Worm (Caenorhabditis elegans) whole organism, L4 larva: ENCODE measurements around the gene clh-1.

Experiments used
- F44E2.7 ChIP-seq: fragments of 200-800 bp; sonication (Bioruptor generic); IDR thresholded peaks from 2 replicates; pipeline ENCODE4 v2.1.2; 2022; ENCODE audit warnings: missing genetic modification characterization, missing compliant biosample characterization
- F49E8.2 ChIP-seq: sonication (generic microtip); optimal IDR thresholded peaks from 2 replicates; lab custom pipeline; 2016; ENCODE audit warnings: missing compliant biosample characterization, mild to moderate bottlenecking, missing genetic modification characterization, borderline replicate concordance
- Y5F2A.4 ChIP-seq: fragments of 200-800 bp; sonication (Bioruptor generic); optimal IDR thresholded peaks from 2 replicates; lab custom pipeline; 2018; ENCODE audit warnings: mild to moderate bottlenecking, missing genetic modification characterization, missing compliant biosample characterization
- ZK337.2 ChIP-seq: fragments of 200-800 bp; sonication (Bioruptor generic); IDR thresholded peaks from 2 replicates; pipeline ENCODE4 v1.3.6; 2022; ENCODE audit warnings: missing genetic modification reagents, missing genetic modification characterization, missing compliant biosample characterization
- aha-1 ChIP-seq: fragments of 150-350 bp; peaks from one replicate; lab custom pipeline; 2014; ENCODE audit warnings: missing biosample characterization, missing genetic modification characterization
- ama-1 ChIP-seq: fragments of 150-350 bp; optimal IDR thresholded peaks from 2 replicates; lab custom pipeline; 2014; ENCODE audit warnings: inconsistent platforms, mixed read lengths
- ceh-82 ChIP-seq: sonication (generic microtip); optimal IDR thresholded peaks from 2 replicates; lab custom pipeline; 2017; ENCODE audit warnings: missing biosample characterization, missing genetic modification characterization
- cey-2 ChIP-seq: sonication (generic microtip); optimal IDR thresholded peaks from 3 replicates; lab custom pipeline; 2017; ENCODE audit warnings: missing genetic modification characterization, mild to moderate bottlenecking, missing compliant biosample characterization, antibody characterized with exemption, borderline replicate concordance; ENCODE audit not compliant: insufficient read depth
- daf-8 ChIP-seq: fragments of 200-800 bp; sonication (Bioruptor generic); IDR thresholded peaks from 2 replicates; pipeline ENCODE4 v1.3.6; 2022; ENCODE audit warnings: missing genetic modification characterization, missing compliant biosample characterization
- dmd-8 ChIP-seq: fragments of 200-800 bp; sonication (Bioruptor generic); IDR thresholded peaks from 2 replicates; pipeline ENCODE4 v1.3.6; 2022; ENCODE audit warnings: missing genetic modification characterization, missing compliant biosample characterization
- dmd-9 ChIP-seq: fragments of 200-800 bp; sonication (Bioruptor generic); IDR thresholded peaks from 2 replicates; pipeline ENCODE4 v1.3.6; 2022; ENCODE audit warnings: missing genetic modification reagents, missing genetic modification characterization, missing compliant biosample characterization
- duxl-1 ChIP-seq: sonication (generic microtip); optimal IDR thresholded peaks from 2 replicates; lab custom pipeline; 2016; ENCODE audit warnings: mild to moderate bottlenecking, missing genetic modification characterization, moderate library complexity, missing compliant biosample characterization; ENCODE audit not compliant: poor library complexity
- dve-1 ChIP-seq: sonication (generic microtip); optimal IDR thresholded peaks from 2 replicates; lab custom pipeline; 2017; ENCODE audit warnings: antibody characterized with exemption, mild to moderate bottlenecking, missing genetic modification characterization, missing compliant biosample characterization; ENCODE audit not compliant: insufficient read depth
- egl-27 ChIP-seq: sonication (generic microtip); optimal IDR thresholded peaks from 3 replicates; lab custom pipeline; 2017; ENCODE audit warnings: missing biosample characterization, missing genetic modification reagents, missing genetic modification characterization
- egl-43 ChIP-seq: fragments of 200-800 bp; sonication (Bioruptor generic); IDR thresholded peaks from 2 replicates; pipeline ENCODE4 v1.3.6; 2022; ENCODE audit warnings: missing genetic modification reagents, missing genetic modification characterization, missing compliant biosample characterization
- fkh-10 ChIP-seq: fragments of 150-350 bp; optimal IDR thresholded peaks from 2 replicates; lab custom pipeline; 2014; ENCODE audit warnings: missing biosample characterization, missing genetic modification reagents, missing genetic modification characterization
- fos-1 ChIP-seq: fragments of 150-350 bp; optimal IDR thresholded peaks from 2 replicates; lab custom pipeline; 2014; ENCODE audit warnings: missing biosample characterization, missing genetic modification characterization
- gei-8 ChIP-seq: fragments of 200-800 bp; sonication (Bioruptor generic); optimal IDR thresholded peaks from 2 replicates; lab custom pipeline; 2018; ENCODE audit warnings: mild to moderate bottlenecking, missing genetic modification characterization, missing compliant biosample characterization
- lim-7 ChIP-seq: fragments of 200-800 bp; sonication (Bioruptor generic); IDR thresholded peaks from 2 replicates; pipeline ENCODE4 v1.3.6; 2022; ENCODE audit warnings: missing genetic modification characterization, missing compliant biosample characterization
- lin-13 ChIP-seq: fragments of 150-350 bp; optimal IDR thresholded peaks from 2 replicates; lab custom pipeline; 2014; ENCODE audit warnings: missing biosample characterization, missing genetic modification reagents, missing genetic modification characterization
- lir-3 ChIP-seq: sonication (generic microtip); optimal IDR thresholded peaks from 2 replicates; lab custom pipeline; 2016; ENCODE audit warnings: mild to moderate bottlenecking, missing genetic modification characterization, missing compliant biosample characterization
- madf-5 ChIP-seq, 2 experiments: fragments of 200-800 bp; sonication (Bioruptor generic); IDR thresholded peaks; 2 replicates each; pipeline ENCODE4 v1.3.6; 2022; ENCODE audit warnings: missing compliant biosample characterization in 2 of 2, missing genetic modification characterization in 2 of 2
- madf-9 ChIP-seq: fragments of 200-800 bp; sonication (Bioruptor generic); conservative IDR thresholded peaks from 2 replicates; pipeline ENCODE4 v1.3.6; 2022; ENCODE audit warnings: missing genetic modification reagents, missing genetic modification characterization, missing compliant biosample characterization
- mep-1 ChIP-seq: fragments of 150-350 bp; sonication (generic microtip); optimal IDR thresholded peaks from 3 replicates; lab custom pipeline; 2014; ENCODE audit warnings: missing biosample characterization, missing genetic modification characterization
- mes-2 ChIP-seq: sonication (generic microtip); optimal IDR thresholded peaks from 2 replicates; lab custom pipeline; 2016; ENCODE audit warnings: missing genotype, mild to moderate bottlenecking, missing genetic modification characterization, missing compliant biosample characterization; ENCODE audit not compliant: poor library complexity, severe bottlenecking
- nhr-10 ChIP-seq: fragments of 150-350 bp; optimal IDR thresholded peaks from 2 replicates; lab custom pipeline; 2014; ENCODE audit warnings: missing biosample characterization, missing genetic modification characterization
- nhr-237 ChIP-seq: sonication (generic microtip); optimal IDR thresholded peaks from 2 replicates; lab custom pipeline; 2017; ENCODE audit warnings: missing biosample characterization, missing genetic modification characterization
- nhr-25 ChIP-seq: sonication (generic microtip); optimal IDR thresholded peaks from 2 replicates; lab custom pipeline; 2017; ENCODE audit warnings: missing genetic modification characterization, mild to moderate bottlenecking, missing compliant biosample characterization, antibody characterized with exemption, moderate library complexity, borderline replicate concordance; ENCODE audit not compliant: insufficient read depth
- nhr-28 ChIP-seq: fragments of 150-350 bp; optimal IDR thresholded peaks from 2 replicates; lab custom pipeline; 2014; ENCODE audit warnings: missing biosample characterization, missing genetic modification characterization
- pha-4 ChIP-seq, 2 experiments: fragments of 150-350 bp in 1 of 2; fragments of 200-800 bp in 1 of 2; sonication (Bioruptor generic) in 1 of 2; IDR thresholded peaks in 1 of 2; optimal IDR thresholded peaks in 1 of 2; 2 replicates each; pipeline versions ENCODE4 v1.3.6 to Lab custom; 2014 to 2022; ENCODE audit warnings: missing genetic modification characterization in 2 of 2, missing genetic modification reagents in 2 of 2, missing biosample characterization in 1 of 2, missing compliant biosample characterization in 1 of 2
- set-16 ChIP-seq: fragments of 200-800 bp; sonication (Bioruptor generic); IDR thresholded peaks from 2 replicates; pipeline ENCODE4 v1.3.6; 2022; ENCODE audit warnings: missing genetic modification reagents, missing genetic modification characterization, missing compliant biosample characterization
- snpc-1.2 ChIP-seq: fragments of 200-800 bp; sonication (Bioruptor generic); IDR thresholded peaks from 2 replicates; pipeline ENCODE4 v1.3.6; 2022; ENCODE audit warnings: missing genetic modification reagents, missing genetic modification characterization, missing compliant biosample characterization
- snpc-4 ChIP-seq: fragments of 150-350 bp; optimal IDR thresholded peaks from 2 replicates; lab custom pipeline; 2014; ENCODE audit warnings: missing biosample characterization, missing genetic modification characterization
- spr-1 ChIP-seq: sonication (generic microtip); optimal IDR thresholded peaks from 2 replicates; lab custom pipeline; 2016; ENCODE audit warnings: mild to moderate bottlenecking, missing genetic modification characterization, missing compliant biosample characterization
- zag-1 ChIP-seq: fragments of 150-350 bp; optimal IDR thresholded peaks from 2 replicates; lab custom pipeline; 2014; ENCODE audit warnings: missing biosample characterization, missing genetic modification characterization
- zip-11 ChIP-seq: fragments of 200-800 bp; sonication (Bioruptor generic); IDR thresholded peaks from 2 replicates; pipeline ENCODE4 v1.3.6; 2022; ENCODE audit warnings: missing genetic modification characterization, missing compliant biosample characterization
- zip-2 ChIP-seq: fragments of 150-350 bp; optimal IDR thresholded peaks from 2 replicates; lab custom pipeline; 2014; ENCODE audit warnings: missing biosample characterization, missing genetic modification characterization
- ztf-7 ChIP-seq: fragments of 150-350 bp; optimal IDR thresholded peaks from 2 replicates; lab custom pipeline; 2014; ENCODE audit warnings: missing biosample characterization, missing genetic modification characterization

The clh-1 gene

ce11 chrII:11852191-11852901, 3.9 kb downstream of the clh-1 start (continued):
- TF ChIP-seq nhr-237 (no peak), pha-4 (GFP tag; IDR thresholded peaks at IDR 0.05; lab: Robert Waterston, UW) (no peak), pha-4 (tag; optimal IDR thresholded peaks at IDR 0.05; lab: Kevin White, UChicago) (no peak)
- TF ChIP-seq, all 104 proteins: peak for 6

- TF ChIP-seq nhr-237: no peak
- TF ChIP-seq aha-1 (tag; lab: Kevin White, UChicago): peak; percentile 79
- no peak for TF ChIP-seq F44E2.7 (GFP tag; lab: Robert Waterston, UW)
- peak; percentile 31 for TF ChIP-seq nhr-28 (tag; lab: Kevin White, UChicago)
Measured at ce11 chrII:11849572-11849971, 6.7 kb downstream of the clh-1 start.

DNA sequence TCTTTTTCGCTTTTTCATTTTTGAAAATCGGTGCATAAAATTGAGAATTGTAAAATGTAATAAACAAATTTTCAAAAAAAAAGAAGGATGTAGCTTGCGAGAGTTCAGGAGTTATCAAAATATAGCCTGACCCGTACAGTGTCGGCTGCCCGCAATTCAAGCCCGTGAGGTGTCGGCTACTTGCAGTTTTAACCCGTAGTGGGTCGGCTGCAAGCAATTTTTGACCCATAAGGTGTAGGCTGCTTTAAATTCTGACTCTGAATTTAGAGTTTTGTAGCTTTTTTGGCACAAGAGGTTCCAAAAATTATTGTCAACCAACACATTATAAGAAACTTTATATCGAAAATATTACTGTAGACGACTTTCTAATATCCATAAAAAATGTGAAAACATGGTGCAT, 10.3 kb downstream of the clh-1 start:
- TF ChIP-seq ztf-7 (tag; lab: Kevin White, UChicago) (no peak), ama-1 (peak; percentile 57), F49E8.2 (tag; lab: Kevin White, UChicago) (no peak), fos-1 (no peak), lir-3 (tag; lab: Kevin White, UChicago) (no peak), duxl-1 (tag; lab: Kevin White, UChicago) (peak; percentile 7), nhr-10 (tag; lab: Kevin White, UChicago) (no peak), zip-11 (GFP tag; lab: Robert Waterston, UW) (no peak), nhr-28 (tag; lab: Kevin White, UChicago) (peak; percentile 15), gei-8 (GFP tag; lab: Kevin White, UChicago) (peak; percentile 13), zag-1 (tag; lab: Kevin White, UChicago) (no peak), nhr-25 (tag; lab: Kevin White, UChicago) (peak; percentile 66), dmd-8 (GFP tag; lab: Robert Waterston, UW) (no peak), ZK337.2 (GFP tag; lab: Robert Waterston, UW) (no peak), cey-2 (tag; lab: Kevin White, UChicago) (no peak), ceh-82 (tag; lab: Kevin White, UChicago) (no peak), mes-2 (tag; lab: Kevin White, UChicago) (no peak), lin-13 (GFP tag; lab: Kevin White, UChicago) (peak; percentile 55), snpc-1.2 (0 out of 2 replicates have a peak, but pooled peaks have one; percentile 45), daf-8 (no peak), lim-7 (GFP tag; lab: Robert Waterston, UW) (0 out of 2 replicates have a peak, but pooled peaks have one; percentile 21), dve-1 (peak; percentile 0), mep-1 (tag; lab: Kevin White, UChicago) (peak; percentile 52), snpc-4 (tag; lab: Kevin White, UChicago) (peak; percentile 41)

- TF ChIP-seq Y5F2A.4 (GFP tag; lab: Kevin White, UChicago) (no peak), egl-27 (no peak), lin-13 (GFP tag; lab: Kevin White, UChicago) (no peak), pha-4 (GFP tag; IDR thresholded peaks at IDR 0.05; lab: Robert Waterston, UW) (no peak), pha-4 (tag; optimal IDR thresholded peaks at IDR 0.05; lab: Kevin White, UChicago) (no peak), spr-1 (tag; lab: Kevin White, UChicago) (no peak), madf-9 (0 out of 2 replicates have a peak, but pooled peaks have one; percentile 6), fkh-10 (GFP tag; lab: Kevin White, UChicago) (no peak), set-16 (GFP tag; lab: Robert Waterston, UW) (peak; percentile 76), zip-11 (GFP tag; lab: Robert Waterston, UW) (no peak), snpc-1.2 (no peak), madf-5 (GFP tag; IDR thresholded peaks at IDR 0.05; lab: Robert Waterston, UW) (no peak), zip-2 (tag; lab: Kevin White, UChicago) (no peak), mes-2 (tag; lab: Kevin White, UChicago) (no peak), ama-1 (no peak), egl-43 (GFP tag; lab: Robert Waterston, UW) (0 out of 2 replicates have a peak, but pooled peaks have one; percentile 10), dmd-9 (no peak)
Measured at ce11 chrII:11844984-11845383, 11.3 kb downstream of the clh-1 start.
